Fruit fly (Drosophila melanogaster) whole organism, embryonic: Measurements from ENCODE around the gene alien.

Experiments used
- CG10462 ChIP-seq: fragments of 200-800 bp; sonication (Bioruptor generic); optimal IDR thresholded peaks from 2 replicates; lab custom pipeline; 2016; ENCODE audit warnings: missing biosample characterization, missing genetic modification characterization
- CG11247 ChIP-seq: fragments of 200-800 bp; sonication (Bioruptor generic); IDR thresholded peaks from 2 replicates; pipeline ENCODE4 v1.3.6; 2022; ENCODE audit warnings: missing biosample characterization, missing genetic modification characterization
- CG11560 ChIP-seq: fragments of 200-800 bp; sonication (Bioruptor generic); IDR thresholded peaks from 3 replicates; pipeline ENCODE4 v1.3.6; 2022; ENCODE audit warnings: missing biosample characterization, missing genetic modification characterization
- CG12744 ChIP-seq: fragments of 200-800 bp; sonication (Bioruptor generic); optimal IDR thresholded peaks from 2 replicates; lab custom pipeline; 2016; ENCODE audit warnings: missing biosample characterization, missing genetic modification characterization
- CG14014 ChIP-seq: fragments of 200-800 bp; sonication (Bioruptor generic); IDR thresholded peaks from 2 replicates; pipeline ENCODE4 v1.3.6; 2022; ENCODE audit warnings: missing biosample characterization, missing genetic modification characterization
- CG14050 ChIP-seq: fragments of 200-800 bp; sonication (Bioruptor generic); IDR thresholded peaks from 3 replicates; pipeline ENCODE4 v1.3.6; 2022; ENCODE audit warnings: missing biosample characterization, missing genetic modification characterization
- CG14710 ChIP-seq: fragments of 200-800 bp; sonication (Bioruptor generic); optimal IDR thresholded peaks from 3 replicates; lab custom pipeline; 2019; ENCODE audit warnings: missing biosample characterization, mild to moderate bottlenecking, missing genetic modification characterization, moderate library complexity
- CG15073 ChIP-seq: fragments of 200-800 bp; sonication (Bioruptor generic); optimal IDR thresholded peaks from 2 replicates; lab custom pipeline; 2016; ENCODE audit warnings: missing biosample characterization, missing genetic modification characterization
- CG1529 ChIP-seq: fragments of 200-800 bp; sonication (Bioruptor generic); optimal IDR thresholded peaks from 3 replicates; lab custom pipeline; 2018; ENCODE audit warnings: missing biosample characterization, missing genetic modification characterization
- CG1602 ChIP-seq: fragments of 200-800 bp; sonication (Bioruptor generic); optimal IDR thresholded peaks from 3 replicates; lab custom pipeline; 2016; ENCODE audit warnings: missing biosample characterization, missing genetic modification characterization
- CG16779 ChIP-seq: fragments of 200-800 bp; sonication (Bioruptor generic); IDR thresholded peaks from 2 replicates; pipeline ENCODE4 v1.3.6; 2022; ENCODE audit warnings: missing biosample characterization, missing genetic modification characterization
- CG16815 ChIP-seq: fragments of 200-800 bp; sonication (Bioruptor generic); optimal IDR thresholded peaks from 3 replicates; lab custom pipeline; 2017; ENCODE audit warnings: missing biosample characterization, mild to moderate bottlenecking, missing genetic modification characterization
- CG16863 ChIP-seq: fragments of 200-800 bp; sonication (Bioruptor generic); optimal IDR thresholded peaks from 3 replicates; lab custom pipeline; 2016; ENCODE audit warnings: missing biosample characterization, missing genetic modification characterization
- CG18619 ChIP-seq: fragments of 200-800 bp; sonication (Bioruptor generic); optimal IDR thresholded peaks from 3 replicates; lab custom pipeline; 2017; ENCODE audit warnings: missing biosample characterization, mild to moderate bottlenecking, missing genetic modification characterization
- CG2712 ChIP-seq: fragments of 200-800 bp; optimal IDR thresholded peaks from 3 replicates; lab custom pipeline; 2019; ENCODE audit warnings: missing biosample characterization, mild to moderate bottlenecking, missing genetic modification characterization, moderate library complexity
- CG2889 ChIP-seq: fragments of 200-800 bp; sonication (Bioruptor generic); IDR thresholded peaks from 3 replicates; pipeline ENCODE4 v1.3.6; 2022; ENCODE audit warnings: missing biosample characterization, missing genetic modification characterization
- CG30431 ChIP-seq: fragments of 200-800 bp; sonication (Bioruptor generic); optimal IDR thresholded peaks from 2 replicates; lab custom pipeline; 2017; ENCODE audit warnings: missing biosample characterization, missing genetic modification characterization
- CG31224 ChIP-seq: fragments of 200-800 bp; sonication (Bioruptor generic); IDR thresholded peaks from 2 replicates; pipeline ENCODE4 v1.3.6; 2022; ENCODE audit warnings: missing biosample characterization, missing genetic modification characterization
- CG31441 ChIP-seq: fragments of 200-800 bp; sonication (Bioruptor generic); IDR thresholded peaks from 2 replicates; pipeline ENCODE4 v1.3.6; 2022; ENCODE audit warnings: missing biosample characterization, missing genetic modification characterization
- CG6272 ChIP-seq: fragments of 200-800 bp; sonication (Bioruptor generic); IDR thresholded peaks from 2 replicates; pipeline ENCODE4 v1.3.6; 2022; ENCODE audit warnings: missing biosample characterization, missing genetic modification characterization
- CG8388 ChIP-seq: fragments of 200-800 bp; sonication (Bioruptor generic); optimal IDR thresholded peaks from 2 replicates; lab custom pipeline; 2019; ENCODE audit warnings: missing biosample characterization, mild to moderate bottlenecking, missing genetic modification characterization, moderate library complexity
- CG9609 ChIP-seq: fragments of 200-800 bp; sonication (Bioruptor generic); optimal IDR thresholded peaks from 3 replicates; lab custom pipeline; 2016; ENCODE audit warnings: missing biosample characterization, missing genetic modification characterization
- Dad ChIP-seq: fragments of 200-800 bp; sonication (Bioruptor generic); optimal IDR thresholded peaks from 3 replicates; lab custom pipeline; 2016; ENCODE audit warnings: missing biosample characterization, missing genetic modification characterization
- Deaf1 ChIP-seq: fragments of 200-800 bp; optimal IDR thresholded peaks from 3 replicates; lab custom pipeline; 2019; ENCODE audit warnings: missing biosample characterization, mild to moderate bottlenecking, missing genetic modification characterization, moderate library complexity
- E2f1 ChIP-seq: fragments of 200-800 bp; sonication (Bioruptor generic); IDR thresholded peaks from 2 replicates; pipeline ENCODE4 v1.3.6; 2022; ENCODE audit warnings: missing biosample characterization, missing genetic modification characterization
- E2f2 ChIP-seq: fragments of 200-800 bp; sonication (Bioruptor generic); IDR thresholded peaks from 2 replicates; pipeline ENCODE4 v1.3.6; 2022; ENCODE audit warnings: missing biosample characterization, missing genetic modification characterization
- Fer3 ChIP-seq: fragments of 200-800 bp; sonication (Bioruptor generic); optimal IDR thresholded peaks from 2 replicates; lab custom pipeline; 2018; ENCODE audit warnings: missing biosample characterization, mild to moderate bottlenecking, missing genetic modification characterization, moderate library complexity
- Gug ChIP-seq: fragments of 200-800 bp; sonication (Bioruptor generic); IDR thresholded peaks from 4 replicates; pipeline ENCODE4 v1.3.6; 2022; ENCODE audit warnings: missing biosample characterization, missing genetic modification characterization
- HLH3B ChIP-seq: fragments of 200-800 bp; sonication (Bioruptor generic); IDR thresholded peaks from 2 replicates; pipeline ENCODE4 v1.3.6; 2022; ENCODE audit warnings: missing biosample characterization, missing genetic modification characterization
- Jarid2 ChIP-seq: fragments of 200-800 bp; sonication (Bioruptor generic); optimal IDR thresholded peaks from 3 replicates; lab custom pipeline; 2017; ENCODE audit warnings: mild to moderate bottlenecking, missing biosample characterization, missing genetic modification reagents, missing genetic modification characterization
- MESR4 ChIP-seq: fragments of 200-800 bp; sonication (Bioruptor generic); optimal IDR thresholded peaks from 2 replicates; lab custom pipeline; 2018; ENCODE audit warnings: missing biosample characterization, mild to moderate bottlenecking, missing genetic modification characterization, moderate library complexity
- Meics ChIP-seq: fragments of 200-800 bp; sonication (Bioruptor generic); optimal IDR thresholded peaks from 2 replicates; lab custom pipeline; 2017; ENCODE audit warnings: missing biosample characterization, mild to moderate bottlenecking, missing genetic modification characterization
- Nf-YA ChIP-seq: fragments of 200-800 bp; sonication (Bioruptor generic); IDR thresholded peaks from 2 replicates; pipeline ENCODE4 v1.3.6; 2022; ENCODE audit warnings: missing biosample characterization, missing genetic modification characterization
- Tbp ChIP-seq: fragments of >200 bp; optimal IDR thresholded peaks from 2 replicates; lab custom pipeline; 2018; ENCODE audit warnings: missing biosample characterization, missing genetic modification characterization
- dm ChIP-seq: fragments of 200-800 bp; sonication (Bioruptor generic); optimal IDR thresholded peaks from 3 replicates; lab custom pipeline; 2016; ENCODE audit warnings: missing biosample characterization, missing genetic modification characterization
- ind ChIP-seq: fragments of 200-800 bp; sonication (Bioruptor generic); optimal IDR thresholded peaks from 3 replicates; lab custom pipeline; 2016; ENCODE audit warnings: missing biosample characterization, missing genetic modification characterization
- jing ChIP-seq: fragments of 200-800 bp; sonication (Bioruptor generic); optimal IDR thresholded peaks from 2 replicates; lab custom pipeline; 2018; ENCODE audit warnings: missing biosample characterization, mild to moderate bottlenecking, missing genetic modification characterization
- oc ChIP-seq: fragments of 200-800 bp; sonication (Bioruptor generic); optimal IDR thresholded peaks from 2 replicates; lab custom pipeline; 2018; ENCODE audit warnings: missing biosample characterization, mild to moderate bottlenecking, missing genetic modification characterization, moderate library complexity
- odd ChIP-seq: fragments of 200-800 bp; sonication (Bioruptor generic); optimal IDR thresholded peaks from 2 replicates; lab custom pipeline; 2017; ENCODE audit warnings: missing biosample characterization, mild to moderate bottlenecking, missing genetic modification characterization
- org-1 ChIP-seq: fragments of 200-800 bp; sonication (Bioruptor generic); optimal IDR thresholded peaks from 2 replicates; lab custom pipeline; 2017; ENCODE audit warnings: missing biosample characterization, missing genetic modification characterization
- pan ChIP-seq, 4 experiments: fragments of >200 bp in 3 of 4; fragments of 200-800 bp in 1 of 4; sonication (Bioruptor generic) in 1 of 4; optimal IDR thresholded peaks in 3 of 4; IDR thresholded peaks in 1 of 4; 2 replicates each; pipeline versions ENCODE4 v1.3.6 to Lab custom; 2017 to 2022; ENCODE audit warnings: missing biosample characterization in 2 of 4, missing genetic modification characterization in 2 of 4, mixed read lengths in 1 of 4
- pros ChIP-seq: fragments of 200-800 bp; sonication (Bioruptor generic); optimal IDR thresholded peaks from 3 replicates; lab custom pipeline; 2019; ENCODE audit warnings: missing biosample characterization, mild to moderate bottlenecking, missing genetic modification characterization, moderate library complexity
- pzg ChIP-seq: fragments of 200-800 bp; sonication (Bioruptor generic); optimal IDR thresholded peaks from 3 replicates; lab custom pipeline; 2018; ENCODE audit warnings: missing biosample characterization, mild to moderate bottlenecking, missing genetic modification characterization, moderate library complexity
- sens ChIP-seq: fragments of 200-800 bp; sonication (Bioruptor generic); peaks from one replicate; lab custom pipeline; 2016; ENCODE audit warnings: missing biosample characterization, missing genetic modification characterization
- sqz ChIP-seq: fragments of 200-800 bp; sonication (Bioruptor generic); optimal IDR thresholded peaks from 3 replicates; lab custom pipeline; 2018; ENCODE audit warnings: missing biosample characterization, mild to moderate bottlenecking, missing genetic modification characterization
- stwl ChIP-seq: fragments of 200-800 bp; sonication (Bioruptor generic); optimal IDR thresholded peaks from 3 replicates; lab custom pipeline; 2018; ENCODE audit warnings: missing biosample characterization, mild to moderate bottlenecking, missing genetic modification characterization, moderate library complexity
- tll ChIP-seq, 2 experiments: fragments of 200-800 bp in 1 of 2; fragments of >200 bp in 1 of 2; sonication (Bioruptor generic) in 1 of 2; optimal IDR thresholded peaks; 2 replicates each; lab custom pipeline; 2017 to 2019; ENCODE audit warnings: missing biosample characterization in 2 of 2, missing genetic modification characterization in 2 of 2, mild to moderate bottlenecking in 1 of 2, moderate library complexity in 1 of 2
- toy ChIP-seq: fragments of 200-800 bp; sonication (Bioruptor generic); IDR thresholded peaks from 2 replicates; pipeline ENCODE4 v1.3.6; 2022; ENCODE audit warnings: missing biosample characterization, missing genetic modification characterization
- wdn ChIP-seq: fragments of 200-800 bp; sonication (Bioruptor generic); IDR thresholded peaks from 2 replicates; pipeline ENCODE4 v1.3.6; 2022; ENCODE audit warnings: missing biosample characterization, missing genetic modification characterization

Gene alien

DNA sequence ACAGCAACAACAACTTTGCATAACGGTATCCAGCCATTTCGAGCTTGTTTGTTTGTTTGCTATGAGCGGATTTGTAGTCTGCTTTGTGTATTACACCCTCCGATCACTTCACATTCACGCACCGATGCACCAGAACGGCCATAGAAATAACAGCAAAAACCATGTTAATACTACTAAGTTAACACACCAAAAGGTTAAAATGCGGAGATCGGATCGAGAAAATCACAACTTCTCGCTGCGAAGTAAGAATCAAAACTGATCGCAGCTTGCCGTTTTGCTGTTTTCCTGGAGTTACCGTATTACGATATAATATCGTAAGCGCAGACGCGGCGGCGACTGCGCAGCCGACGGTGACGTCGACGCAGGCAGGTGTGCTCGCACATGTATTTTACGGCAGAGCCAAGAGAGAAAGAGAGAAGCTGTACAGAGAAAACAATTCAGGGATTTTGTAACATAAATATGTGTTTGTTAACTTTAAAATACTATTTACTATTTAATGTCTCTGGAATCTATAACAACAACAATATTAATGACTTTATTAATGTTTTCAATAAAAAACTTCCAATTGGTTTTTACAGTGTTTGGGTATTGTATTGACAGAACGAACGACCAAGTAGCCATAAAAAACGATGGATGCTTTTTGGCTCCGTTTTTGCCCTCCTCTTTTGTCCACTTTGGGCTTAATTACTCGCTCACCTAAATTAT is 12.4 kb downstream of the alien start, which contains the start of gene CG13101 (continued):
- TF ChIP-seq toy (GFP tag; lab: Robert Waterston, UW) (peak; percentile 83), Fer3 (tag; lab: Kevin White, UChicago) (peak; percentile 94), CG11247 (GFP tag; lab: Robert Waterston, UW) (peak; percentile 85), CG1602 (peak; percentile 81), Jarid2 (GFP tag; lab: Kevin White, UChicago) (peak; percentile 78), CG1529 (GFP tag; lab: Kevin White, UChicago) (peak; percentile 81), HLH3B (GFP tag; lab: Robert Waterston, UW) (peak; percentile 95), stwl (tag; lab: Kevin White, UChicago) (peak; percentile 24), CG2712 (tag; lab: Kevin White, UChicago) (peak; percentile 97), org-1 (GFP tag; lab: Kevin White, UChicago) (peak; percentile 89), Meics (GFP tag; lab: Kevin White, UChicago) (peak; percentile 93), odd (GFP tag; lab: Kevin White, UChicago) (peak; percentile 90), CG16815 (GFP tag; lab: Kevin White, UChicago) (peak; percentile 76), dm (GFP tag; lab: Kevin White, UChicago) (peak; percentile 50), oc (tag; lab: Kevin White, UChicago) (peak; percentile 93), CG15073 (peak; percentile 56), CG31441 (peak; percentile 97), CG14014 (GFP tag; lab: Robert Waterston, UW) (peak; percentile 94), pzg (peak; percentile 2), CG10462 (GFP tag; lab: Kevin White, UChicago) (peak; percentile 85), Tbp (GFP tag; lab: Kevin White, UChicago) (no peak), CG12744 (GFP tag; lab: Kevin White, UChicago) (peak; percentile 79), CG14050 (GFP tag; lab: Robert Waterston, UW) (peak; percentile 89), pros (peak; percentile 21), sens (GFP tag; lab: Kevin White, UChicago) (peak; percentile 98), CG31224 (GFP tag; lab: Robert Waterston, UW) (peak; percentile 90), CG16863 (GFP tag; lab: Kevin White, UChicago) (peak; percentile 85), Gug (GFP tag; lab: Robert Waterston, UW) (peak; percentile 67; the same call in 3 of the 4 replicates), E2f1 (GFP tag; lab: Robert Waterston, UW) (peak; percentile 95), CG2889 (peak; percentile 88), MESR4 (GFP tag; lab: Kevin White, UChicago) (peak; percentile 42), jing (GFP tag; lab: Kevin White, UChicago) (peak; percentile 57), CG6272 (GFP tag; lab: Robert Waterston, UW) (no peak; the same call in none of the 2 replicates), sqz (GFP tag; lab: Kevin White, UChicago) (peak; percentile 92), CG16779 (GFP tag; lab: Robert Waterston, UW) (peak; percentile 85; the same call in 1 of the 2 replicates), Deaf1 (peak; percentile 82), CG14710 (tag; lab: Kevin White, UChicago) (peak; percentile 91), Nf-YA (peak; percentile 83), ind (peak; percentile 90), CG8388 (GFP tag; lab: Kevin White, UChicago) (peak; percentile 94), Dad (GFP tag; lab: Kevin White, UChicago) (peak; percentile 71), CG30431 (GFP tag; lab: Kevin White, UChicago) (peak; percentile 70), CG11560 (tag; lab: Robert Waterston, UW) (peak; percentile 80), CG9609 (GFP tag; lab: Kevin White, UChicago) (peak; percentile 69), wdn (peak; percentile 90), pan (optimal IDR thresholded peaks at IDR 0.05; lab: Kevin White, UChicago) (no peak), pan (GFP tag; optimal IDR thresholded peaks at IDR 0.05 in 1 of 2, IDR thresholded peaks at IDR 0.05 in 1 of 2) (peak in 1 of 2 experiments; percentile 98), E2f2 (GFP tag; lab: Robert Waterston, UW) (peak; percentile 79), tll (GFP tag; optimal IDR thresholded peaks at IDR 0.05; lab: Kevin White, UChicago) (no peak), CG18619 (GFP tag; lab: Kevin White, UChicago) (peak; percentile 87)
